Fruit fly (Drosophila melanogaster): ENCODE measurements around the gene CG32548.

CG32548 gene

DNA sequence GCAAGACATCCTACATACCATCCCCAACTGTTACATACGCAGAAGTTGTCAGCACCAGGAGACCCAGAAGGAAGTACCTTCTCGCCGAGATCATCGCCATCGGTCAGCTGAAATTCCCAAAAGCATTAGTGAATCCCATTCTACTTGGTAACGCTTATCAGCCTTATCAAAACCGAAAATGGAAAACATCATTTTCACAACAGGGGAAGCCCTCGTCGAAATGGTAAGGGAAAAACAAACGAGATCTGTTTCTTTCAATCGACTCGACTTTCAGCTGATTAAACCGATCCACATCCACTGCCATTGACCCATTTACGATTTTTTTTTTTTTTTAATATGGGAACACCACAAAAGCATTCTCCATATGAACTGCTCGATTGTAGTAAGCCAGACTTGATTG, 42.2 kb upstream of the CG32548 start:
- no peak for TF ChIP-seq run (tag; optimal IDR thresholded peaks at IDR 0.05)
- TF ChIP-seq mam (GFP tag; optimal IDR thresholded peaks at IDR 0.05) = no peak
- TF ChIP-seq lmd (GFP tag; IDR thresholded peaks at IDR 0.05) = no peak
- TF ChIP-seq cg (GFP tag; optimal IDR thresholded peaks at IDR 0.05) = no peak
- TF ChIP-seq phol (tag; optimal IDR thresholded peaks at IDR 0.05) = no peak
- TF ChIP-seq eyg (GFP tag; optimal IDR thresholded peaks at IDR 0.05) = no peak
- TF ChIP-seq pum (GFP tag; optimal IDR thresholded peaks at IDR 0.05) = no peak
- TF ChIP-seq lov (optimal IDR thresholded peaks at IDR 0.05) = no peak
- no peak for TF ChIP-seq lov (GFP tag; IDR thresholded peaks at IDR 0.05)
- TF ChIP-seq Mad (GFP tag; optimal IDR thresholded peaks at IDR 0.05) = no peak
- no peak for TF ChIP-seq MBD-R2 (GFP tag; IDR thresholded peaks at IDR 0.05)
- no peak for TF ChIP-seq CG6683 (GFP tag; optimal IDR thresholded peaks at IDR 0.05)
- TF ChIP-seq CG11504 (tag; optimal IDR thresholded peaks at IDR 0.05) = no peak
- TF ChIP-seq ftz-f1 (GFP tag; optimal IDR thresholded peaks at IDR 0.05) = no peak
- no peak for TF ChIP-seq CG14014 (GFP tag; IDR thresholded peaks at IDR 0.05)
- no peak for TF ChIP-seq CG9215 (GFP tag; IDR thresholded peaks at IDR 0.05)
- TF ChIP-seq otp (GFP tag; IDR thresholded peaks at IDR 0.05) = no peak
- TF ChIP-seq Lhr (GFP tag; optimal IDR thresholded peaks at IDR 0.05) = no peak
- no peak for TF ChIP-seq unpg (GFP tag; optimal IDR thresholded peaks at IDR 0.05)
- no peak for TF ChIP-seq CG43689 (GFP tag; IDR thresholded peaks at IDR 0.05)
- TF ChIP-seq mirr (GFP tag; optimal IDR thresholded peaks at IDR 0.05) = no peak

DNA sequence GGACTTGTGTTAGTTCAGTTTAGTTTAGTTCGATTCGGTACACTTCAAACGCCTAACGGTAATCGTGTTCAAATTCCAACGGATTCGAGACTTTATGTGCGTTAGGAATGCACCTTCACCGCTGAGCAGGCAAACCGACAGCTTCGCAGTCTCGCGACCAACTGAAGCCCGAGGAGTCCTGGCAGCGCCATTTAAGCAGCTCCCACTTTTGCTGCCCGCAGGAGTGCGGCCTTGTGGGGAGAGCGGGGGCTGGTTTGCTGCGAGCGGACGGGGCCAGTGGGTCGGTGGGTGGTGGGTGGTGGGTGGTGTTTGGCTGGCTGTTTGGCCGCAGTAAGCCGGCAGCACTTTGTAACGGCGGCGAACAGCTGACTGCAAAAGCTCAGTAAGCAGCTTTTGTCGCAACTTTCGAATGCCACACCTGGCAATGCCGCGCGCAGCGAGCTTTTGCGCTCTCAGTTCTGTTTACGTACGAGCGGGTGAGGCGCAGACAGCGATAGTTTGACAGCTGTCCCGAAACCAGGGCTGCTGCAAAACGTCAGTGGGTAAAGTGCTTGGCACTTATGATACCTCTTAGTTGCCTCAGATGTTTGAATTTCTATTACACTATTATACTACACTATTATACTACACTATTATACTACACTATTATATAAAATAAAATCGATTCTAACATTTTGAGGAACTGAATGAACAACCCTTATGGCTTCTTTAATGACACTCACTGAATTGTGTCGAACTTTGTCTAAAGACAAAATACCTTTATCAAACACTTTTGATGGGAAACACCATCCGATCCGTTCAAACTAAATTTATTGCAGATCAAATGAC, 39.1 kb upstream of the CG32548 start, which contains the start of gene CG32547:
CG32547 (minus strand) TSS at position 181 of the 828 bp plus-strand sequence.
- TF ChIP-seq eyg (GFP tag; optimal IDR thresholded peaks at IDR 0.05) (no peak), Kr (GFP tag; optimal IDR thresholded peaks at IDR 0.05) (no peak), Hsf (GFP tag; optimal IDR thresholded peaks at IDR 0.05) (no peak), Max (GFP tag; optimal IDR thresholded peaks at IDR 0.05) (no peak), CG2120 (GFP tag; optimal IDR thresholded peaks at IDR 0.05) (peak; percentile 5), CG4424 (GFP tag; optimal IDR thresholded peaks at IDR 0.05) (peak; percentile 21), dysf (GFP tag; IDR thresholded peaks at IDR 0.05) (peak; percentile 33; the same call in 1 of the 3 replicates), CG8281 (tag; optimal IDR thresholded peaks at IDR 0.05) (no peak), CG17568 (GFP tag; optimal IDR thresholded peaks at IDR 0.05) (no peak), gro (GFP tag; optimal IDR thresholded peaks at IDR 0.05) (no peak), B-H1 (GFP tag; IDR thresholded peaks at IDR 0.05) (no peak), CG17912 (GFP tag; optimal IDR thresholded peaks at IDR 0.05) (no peak), sisA (GFP tag; IDR thresholded peaks at IDR 0.05) (no peak), Rx (GFP tag; IDR thresholded peaks at IDR 0.05) (no peak), unpg (GFP tag; optimal IDR thresholded peaks at IDR 0.05) (peak; percentile 1), fd96Cb (tag; optimal IDR thresholded peaks at IDR 0.05) (no peak), wdn (GFP tag; IDR thresholded peaks at IDR 0.05) (no peak), stwl (tag; optimal IDR thresholded peaks at IDR 0.05) (no peak), CG7786 (GFP tag; optimal IDR thresholded peaks at IDR 0.05) (no peak), Dbx (GFP tag; IDR thresholded peaks at IDR 0.05) (0 out of 3 replicates have a peak, but pooled peaks have one; percentile 7), scrt (GFP tag; optimal IDR thresholded peaks at IDR 0.05) (peak; percentile 36), phol (tag; optimal IDR thresholded peaks at IDR 0.05) (no peak), Hr39 (optimal IDR thresholded peaks at IDR 0.05) (no peak), Dref (GFP tag; IDR thresholded peaks at IDR 0.05) (peak; percentile 17; the same call in 1 of the 2 replicates), CG31441 (GFP tag; IDR thresholded peaks at IDR 0.05) (peak; percentile 16; the same call in 1 of the 2 replicates), CG18011 (GFP tag; optimal IDR thresholded peaks at IDR 0.05) (no peak), Nf-YC (tag; optimal IDR thresholded peaks at IDR 0.05) (peak; percentile 8), bcd (GFP tag; optimal IDR thresholded peaks at IDR 0.05) (no peak), Med (GFP tag) (peak; percentile 58), Bgb (GFP tag; IDR thresholded peaks at IDR 0.05; ENCODE audit: partially characterized antibody) (0 out of 2 replicates have a peak, but pooled peaks have one; percentile 17), Hr78 (GFP tag; optimal IDR thresholded peaks at IDR 0.05) (peak in 1 of 2 experiments; percentile 14), bigmax (GFP tag; optimal IDR thresholded peaks at IDR 0.05) (no peak)

Data from whole organism, embryonic.